Worm (Caenorhabditis elegans): ENCODE results near the gene fbxb-62.

DNA sequence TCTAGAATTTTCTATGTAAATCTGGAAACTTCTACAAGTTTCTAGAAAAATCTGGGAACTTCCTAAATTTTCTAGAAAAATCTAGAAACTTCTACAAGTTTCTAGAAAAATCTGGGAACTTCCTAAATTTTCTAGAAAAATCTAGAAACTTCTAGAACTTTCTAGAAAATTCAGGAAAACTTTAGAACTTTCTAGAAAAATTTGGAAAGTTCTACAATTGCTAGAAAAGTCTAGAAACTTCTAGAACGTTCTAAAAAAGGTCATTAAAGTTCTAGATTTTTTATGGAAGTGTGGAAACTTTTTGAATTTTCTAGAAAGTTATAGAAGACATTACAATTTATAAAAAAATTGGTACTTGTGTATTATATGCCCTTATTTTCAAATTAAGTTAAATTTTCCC, 8.8 kb downstream of the fbxb-62 start, which contains the start of gene F55C9.5:
- TF ChIP-seq ama-1 (optimal IDR thresholded peaks at IDR 0.05): no peak
- TF ChIP-seq tbx-11 (GFP tag; IDR thresholded peaks at IDR 0.05): no peak
- no peak for TF ChIP-seq sea-1 (GFP tag; conservative IDR thresholded peaks at IDR 0.05)
- no peak for TF ChIP-seq ceh-13 (GFP tag; optimal IDR thresholded peaks at IDR 0.05)
- TF ChIP-seq ceh-36 (tag; optimal IDR thresholded peaks at IDR 0.05): no peak
- no peak for TF ChIP-seq ets-7 (tag; optimal IDR thresholded peaks at IDR 0.05)
- TF ChIP-seq hnd-1 (tag; optimal IDR thresholded peaks at IDR 0.05): no peak
- no peak for TF ChIP-seq F13C5.2 (tag; optimal IDR thresholded peaks at IDR 0.05)
- no peak for TF ChIP-seq tra-4 (tag; optimal IDR thresholded peaks at IDR 0.05)
- TF ChIP-seq tbx-37 (GFP tag; conservative IDR thresholded peaks at IDR 0.05): no peak
- no peak for TF ChIP-seq scrt-1 (GFP tag; IDR thresholded peaks at IDR 0.05)
- no peak for TF ChIP-seq hmg-4 (GFP tag; optimal IDR thresholded peaks at IDR 0.05)
- TF ChIP-seq flt-1 (GFP tag; IDR thresholded peaks at IDR 0.05): no peak
